Worm (Caenorhabditis elegans) whole organism, young adult: ENCODE measurements around the gene sri-28.

Source experiments
- F49E8.2 ChIP-seq: sonication (generic microtip); optimal IDR thresholded peaks from 3 replicates; lab custom pipeline; 2017; ENCODE audit warnings: missing genetic modification characterization, mild to moderate bottlenecking, missing compliant biosample characterization, antibody characterized with exemption, moderate library complexity; ENCODE audit not compliant: insufficient read depth
- nfya-1 ChIP-seq: sonication (generic microtip); optimal IDR thresholded peaks from 2 replicates; lab custom pipeline; 2017; ENCODE audit warnings: antibody characterized with exemption, missing compliant biosample characterization, missing genetic modification characterization, borderline replicate concordance; ENCODE audit not compliant: insufficient read depth

DNA sequence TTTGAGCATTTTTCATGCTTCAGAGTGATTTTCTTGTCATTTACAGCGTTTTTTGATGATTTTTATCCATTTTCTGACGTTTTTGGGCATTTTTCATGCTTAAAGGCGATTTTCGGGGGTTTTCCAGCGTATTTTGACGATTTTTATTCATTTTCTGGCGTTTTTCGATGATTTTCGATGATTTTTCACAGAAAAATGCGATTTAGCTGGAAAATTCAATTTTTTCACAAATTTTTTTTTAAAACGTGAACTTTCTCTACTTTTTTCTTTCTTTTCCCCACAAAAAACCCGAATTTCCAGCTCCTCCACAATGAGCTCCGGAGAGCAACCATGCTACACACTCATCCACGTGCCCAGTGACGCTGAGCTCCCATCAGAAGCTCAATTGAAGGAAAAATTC lies 30.0 kb downstream of the sri-28 start, which contains the start of gene copb-1:
- TF ChIP-seq F49E8.2 (tag; lab: Kevin White, UChicago) (no peak), nfya-1 (tag; lab: Kevin White, UChicago) (no peak)
